Worm (Caenorhabditis elegans): ENCODE results near the gene C49H3.16.

DNA sequence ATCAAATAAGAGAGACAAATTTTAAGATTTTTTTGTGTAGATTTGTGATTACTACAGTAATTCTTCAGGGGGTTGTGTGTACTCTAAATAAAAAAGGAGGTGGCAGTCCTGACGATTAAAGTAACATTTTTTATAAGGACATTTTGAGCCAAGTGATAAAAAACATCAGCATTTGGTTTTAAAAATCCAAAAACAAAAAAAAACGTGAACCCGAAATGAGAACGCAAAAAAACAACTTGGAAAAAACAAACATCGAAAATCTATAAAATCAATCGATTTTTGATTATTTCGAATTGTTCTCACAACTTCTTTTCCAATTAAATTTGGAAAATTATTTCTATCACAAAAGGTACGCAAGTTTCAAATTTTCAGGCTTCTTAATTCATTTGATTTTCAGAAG lies 49.8 kb upstream of the C49H3.16 start, which contains the start of gene T06C10.3:
- TF ChIP-seq blmp-1 (tag; optimal IDR thresholded peaks at IDR 0.05) = no peak
- TF ChIP-seq lsy-2 (tag; optimal IDR thresholded peaks at IDR 0.05) = no peak
- no peak for TF ChIP-seq nhr-237 (tag; optimal IDR thresholded peaks at IDR 0.05)
- no peak for TF ChIP-seq mep-1 (tag; optimal IDR thresholded peaks at IDR 0.05)
- no peak for TF ChIP-seq mab-5 (tag; optimal IDR thresholded peaks at IDR 0.05)
- no peak for TF ChIP-seq sptf-1 (tag; optimal IDR thresholded peaks at IDR 0.05)
- no peak for TF ChIP-seq elt-1 (tag; optimal IDR thresholded peaks at IDR 0.05; ENCODE audit: borderline replicate concordance, insufficient read depth)
- TF ChIP-seq cnd-1 (tag; optimal IDR thresholded peaks at IDR 0.05) = no peak
- TF ChIP-seq sem-2 (GFP tag; optimal IDR thresholded peaks at IDR 0.05) = no peak
- no peak for TF ChIP-seq nhr-76 (tag; optimal IDR thresholded peaks at IDR 0.05)
- TF ChIP-seq nhr-12 (tag; optimal IDR thresholded peaks at IDR 0.05) = no peak
- TF ChIP-seq elt-3 (tag; optimal IDR thresholded peaks at IDR 0.05) = no peak
- TF ChIP-seq ztf-11 (tag; optimal IDR thresholded peaks at IDR 0.05) = no peak
- TF ChIP-seq nhr-28 (tag; optimal IDR thresholded peaks at IDR 0.05) = no peak
